Fruit fly (Drosophila melanogaster) whole organism, embryonic: ENCODE data around the gene CG11858.

Experiments
- B-H2 ChIP-seq: fragments of 200-800 bp; sonication (Bioruptor generic); optimal IDR thresholded peaks from 2 replicates; lab custom pipeline; 2018; ENCODE audit warnings: missing biosample characterization, mild to moderate bottlenecking, missing genetic modification characterization
- CG10147 ChIP-seq: fragments of 200-800 bp; sonication (Bioruptor generic); optimal IDR thresholded peaks from 2 replicates; lab custom pipeline; 2019; ENCODE audit warnings: missing biosample characterization, mild to moderate bottlenecking, missing genetic modification characterization, moderate library complexity
- CG10543 ChIP-seq: fragments of 200-800 bp; sonication (Bioruptor generic); optimal IDR thresholded peaks from 3 replicates; lab custom pipeline; 2017; ENCODE audit warnings: missing biosample characterization, mild to moderate bottlenecking, missing genetic modification characterization, moderate library complexity
- CG11695 ChIP-seq: fragments of 200-800 bp; sonication (Bioruptor generic); IDR thresholded peaks from 3 replicates; pipeline ENCODE4 v1.3.6; 2022; ENCODE audit warnings: missing biosample characterization, missing genetic modification characterization
- CG12071 ChIP-seq: fragments of 200-800 bp; sonication (Bioruptor generic); optimal IDR thresholded peaks from 3 replicates; lab custom pipeline; 2018; ENCODE audit warnings: missing biosample characterization, mild to moderate bottlenecking, missing genetic modification characterization
- CG1233 ChIP-seq: fragments of 200-800 bp; sonication (Bioruptor generic); optimal IDR thresholded peaks from 4 replicates; lab custom pipeline; 2018; ENCODE audit warnings: missing biosample characterization, mild to moderate bottlenecking, missing genetic modification characterization
- CG12659 ChIP-seq: fragments of 200-800 bp; sonication (Bioruptor generic); optimal IDR thresholded peaks from 3 replicates; lab custom pipeline; 2017; ENCODE audit warnings: mild to moderate bottlenecking, missing biosample characterization, missing genetic modification reagents, missing genetic modification characterization
- CG12769 ChIP-seq: fragments of 200-800 bp; sonication (Bioruptor generic); optimal IDR thresholded peaks from 2 replicates; lab custom pipeline; 2019; ENCODE audit warnings: missing biosample characterization, mild to moderate bottlenecking, missing genetic modification characterization, moderate library complexity
- CG13296 ChIP-seq: fragments of 200-800 bp; sonication (Bioruptor generic); optimal IDR thresholded peaks from 3 replicates; lab custom pipeline; 2018; ENCODE audit warnings: missing biosample characterization, mild to moderate bottlenecking, missing genetic modification characterization
- CG13424 ChIP-seq: fragments of 200-800 bp; sonication (Bioruptor generic); optimal IDR thresholded peaks from 2 replicates; lab custom pipeline; 2019; ENCODE audit warnings: missing biosample characterization, mild to moderate bottlenecking, missing genetic modification characterization, moderate library complexity
- CG15514 ChIP-seq: fragments of 200-800 bp; sonication (Bioruptor generic); optimal IDR thresholded peaks from 3 replicates; lab custom pipeline; 2017; ENCODE audit warnings: missing biosample characterization, missing genetic modification characterization, mild to moderate bottlenecking, moderate library complexity, missing genetic modification reagents
- CG2120 ChIP-seq: fragments of 200-800 bp; sonication (Bioruptor generic); optimal IDR thresholded peaks from 3 replicates; lab custom pipeline; 2016; ENCODE audit warnings: missing biosample characterization, missing genetic modification characterization
- CG2678 ChIP-seq: fragments of 200-800 bp; sonication (Bioruptor generic); optimal IDR thresholded peaks from 3 replicates; lab custom pipeline; 2019; ENCODE audit warnings: missing biosample characterization, mild to moderate bottlenecking, missing genetic modification characterization, moderate library complexity
- CG31365 ChIP-seq: fragments of 200-800 bp; sonication (Bioruptor generic); optimal IDR thresholded peaks from 2 replicates; lab custom pipeline; 2018; ENCODE audit warnings: missing biosample characterization, mild to moderate bottlenecking, missing genetic modification characterization
- CG33213 ChIP-seq: fragments of 200-800 bp; sonication (Bioruptor generic); optimal IDR thresholded peaks from 3 replicates; lab custom pipeline; 2016; ENCODE audit warnings: missing biosample characterization, missing genetic modification characterization
- CG34376 ChIP-seq: fragments of 200-800 bp; sonication (Bioruptor generic); optimal IDR thresholded peaks from 2 replicates; lab custom pipeline; 2018; ENCODE audit warnings: missing biosample characterization, mild to moderate bottlenecking, missing genetic modification characterization
- CG8924 ChIP-seq: fragments of 200-800 bp; optimal IDR thresholded peaks from 3 replicates; lab custom pipeline; 2019; ENCODE audit warnings: missing biosample characterization, mild to moderate bottlenecking, missing genetic modification characterization, moderate library complexity
- CG9727 ChIP-seq: fragments of 200-800 bp; sonication (Bioruptor generic); optimal IDR thresholded peaks from 3 replicates; lab custom pipeline; 2017; ENCODE audit warnings: missing biosample characterization, mild to moderate bottlenecking, missing genetic modification characterization
- CrebB ChIP-seq: fragments of 200-800 bp; sonication (Bioruptor generic); optimal IDR thresholded peaks from 3 replicates; lab custom pipeline; 2018; ENCODE audit warnings: missing biosample characterization, mild to moderate bottlenecking, missing genetic modification characterization
- Ets65A ChIP-seq: fragments of 200-800 bp; sonication (Bioruptor generic); peaks from one replicate; lab custom pipeline; 2016; ENCODE audit warnings: missing biosample characterization, missing genetic modification characterization
- Fer1 ChIP-seq: fragments of 200-800 bp; sonication (Bioruptor generic); optimal IDR thresholded peaks from 2 replicates; lab custom pipeline; 2017; ENCODE audit warnings: missing biosample characterization, mild to moderate bottlenecking, missing genetic modification characterization
- Fer2 ChIP-seq: fragments of 200-800 bp; sonication (Bioruptor generic); optimal IDR thresholded peaks from 2 replicates; lab custom pipeline; 2018; ENCODE audit warnings: missing biosample characterization, mild to moderate bottlenecking, missing genetic modification characterization, moderate library complexity
- Fer3 ChIP-seq: fragments of 200-800 bp; sonication (Bioruptor generic); optimal IDR thresholded peaks from 2 replicates; lab custom pipeline; 2018; ENCODE audit warnings: missing biosample characterization, mild to moderate bottlenecking, missing genetic modification characterization, moderate library complexity
- GATAe ChIP-seq: fragments of 200-800 bp; sonication (Bioruptor generic); conservative IDR thresholded peaks from 2 replicates; pipeline ENCODE4 v1.3.6; 2022; ENCODE audit warnings: missing biosample characterization, missing genetic modification characterization
- HHEX ChIP-seq: fragments of 200-800 bp; sonication (Bioruptor generic); optimal IDR thresholded peaks from 3 replicates; lab custom pipeline; 2017; ENCODE audit warnings: missing biosample characterization, mild to moderate bottlenecking, missing genetic modification characterization, missing genetic modification reagents
- Hmr ChIP-seq: fragments of 200-800 bp; sonication (Bioruptor generic); optimal IDR thresholded peaks from 3 replicates; lab custom pipeline; 2017; ENCODE audit warnings: mild to moderate bottlenecking, missing biosample characterization, missing genetic modification reagents, missing genetic modification characterization
- MTF-1 ChIP-seq: fragments of 200-800 bp; sonication (Bioruptor generic); optimal IDR thresholded peaks from 2 replicates; lab custom pipeline; 2018; ENCODE audit warnings: missing biosample characterization, mild to moderate bottlenecking, missing genetic modification characterization, borderline replicate concordance
- Meics ChIP-seq: fragments of 200-800 bp; sonication (Bioruptor generic); optimal IDR thresholded peaks from 2 replicates; lab custom pipeline; 2017; ENCODE audit warnings: missing biosample characterization, mild to moderate bottlenecking, missing genetic modification characterization
- PHDP ChIP-seq: fragments of 200-800 bp; sonication (Bioruptor generic); optimal IDR thresholded peaks from 3 replicates; lab custom pipeline; 2018; ENCODE audit warnings: missing biosample characterization, mild to moderate bottlenecking, missing genetic modification characterization, moderate library complexity
- Usf ChIP-seq: fragments of 200-800 bp; sonication (Bioruptor generic); optimal IDR thresholded peaks from 2 replicates; lab custom pipeline; 2017; ENCODE audit warnings: missing genotype, missing biosample characterization, missing genetic modification characterization
- caup ChIP-seq: fragments of 200-800 bp; sonication (Bioruptor generic); optimal IDR thresholded peaks from 3 replicates; lab custom pipeline; 2017; ENCODE audit warnings: missing biosample characterization, mild to moderate bottlenecking, missing genetic modification characterization, moderate library complexity; ENCODE audit not compliant: severe bottlenecking
- chm ChIP-seq: fragments of 200-800 bp; sonication (Bioruptor generic); IDR thresholded peaks from 2 replicates; pipeline ENCODE4 v1.3.6; 2022; ENCODE audit warnings: missing biosample characterization, missing genetic modification characterization
- emc ChIP-seq: fragments of 200-800 bp; sonication (Bioruptor generic); optimal IDR thresholded peaks from 2 replicates; lab custom pipeline; 2016; ENCODE audit warnings: missing biosample characterization, missing genetic modification characterization
- exex ChIP-seq: fragments of 200-800 bp; sonication (Bioruptor generic); optimal IDR thresholded peaks from 4 replicates; lab custom pipeline; 2018; ENCODE audit warnings: missing biosample characterization, mild to moderate bottlenecking, missing genetic modification characterization, moderate library complexity
- grau ChIP-seq: fragments of 200-800 bp; optimal IDR thresholded peaks from 3 replicates; lab custom pipeline; 2019; ENCODE audit warnings: missing biosample characterization, mild to moderate bottlenecking, missing genetic modification characterization, moderate library complexity
- hkb ChIP-seq, 2 experiments: fragments of 200-800 bp in 1 of 2; fragments of >200 bp in 1 of 2; sonication (Bioruptor generic) in 1 of 2; IDR thresholded peaks in 1 of 2; optimal IDR thresholded peaks in 1 of 2; 2 replicates each; pipeline versions ENCODE4 v1.3.6 to Lab custom; 2017 to 2022; ENCODE audit warnings: missing biosample characterization in 1 of 2, missing genetic modification characterization in 1 of 2
- knrl ChIP-seq: fragments of 200-800 bp; sonication (Bioruptor generic); IDR thresholded peaks from 3 replicates; pipeline ENCODE4 v1.3.6; 2022; ENCODE audit warnings: missing biosample characterization, missing genetic modification characterization; ENCODE audit not compliant: partially characterized antibody
- lab ChIP-seq: fragments of 200-800 bp; sonication (Bioruptor generic); optimal IDR thresholded peaks from 3 replicates; lab custom pipeline; 2017; ENCODE audit warnings: missing biosample characterization, missing genetic modification characterization, mild to moderate bottlenecking, moderate library complexity, missing genetic modification reagents
- lmd ChIP-seq: fragments of 200-800 bp; sonication (Bioruptor generic); IDR thresholded peaks from 2 replicates; pipeline ENCODE4 v1.3.6; 2022; ENCODE audit warnings: missing biosample characterization, missing genetic modification characterization
- mirr ChIP-seq: fragments of 200-800 bp; sonication (Bioruptor generic); optimal IDR thresholded peaks from 3 replicates; lab custom pipeline; 2018; ENCODE audit warnings: missing biosample characterization, mild to moderate bottlenecking, missing genetic modification characterization
- nmo ChIP-seq: fragments of 200-800 bp; sonication (Bioruptor generic); optimal IDR thresholded peaks from 2 replicates; lab custom pipeline; 2018; ENCODE audit warnings: missing biosample characterization, mild to moderate bottlenecking, missing genetic modification characterization, moderate library complexity
- onecut ChIP-seq: fragments of 200-800 bp; sonication (Bioruptor generic); IDR thresholded peaks from 2 replicates; pipeline ENCODE4 v1.3.6; 2022; ENCODE audit warnings: missing biosample characterization, missing genetic modification characterization
- salm ChIP-seq: fragments of 200-800 bp; sonication (Bioruptor generic); optimal IDR thresholded peaks from 2 replicates; lab custom pipeline; 2018; ENCODE audit warnings: missing biosample characterization, mild to moderate bottlenecking, missing genetic modification characterization
- schlank ChIP-seq: fragments of 200-800 bp; sonication (Bioruptor generic); optimal IDR thresholded peaks from 2 replicates; lab custom pipeline; 2018; ENCODE audit warnings: missing biosample characterization, mild to moderate bottlenecking, missing genetic modification characterization
- scrt ChIP-seq: fragments of 200-800 bp; sonication (Bioruptor generic); optimal IDR thresholded peaks from 2 replicates; lab custom pipeline; 2018; ENCODE audit warnings: missing biosample characterization, mild to moderate bottlenecking, missing genetic modification characterization, moderate library complexity
- sd ChIP-seq: fragments of 200-800 bp; sonication (Bioruptor generic); optimal IDR thresholded peaks from 3 replicates; lab custom pipeline; 2018; ENCODE audit warnings: missing biosample characterization, mild to moderate bottlenecking, missing genetic modification characterization, moderate library complexity
- sens ChIP-seq: fragments of 200-800 bp; sonication (Bioruptor generic); peaks from one replicate; lab custom pipeline; 2016; ENCODE audit warnings: missing biosample characterization, missing genetic modification characterization
- sug ChIP-seq: fragments of 200-800 bp; optimal IDR thresholded peaks from 2 replicates; lab custom pipeline; 2019; ENCODE audit warnings: missing biosample characterization, mild to moderate bottlenecking, missing genetic modification characterization, moderate library complexity
- unpg ChIP-seq: fragments of 200-800 bp; sonication (Bioruptor generic); optimal IDR thresholded peaks from 3 replicates; lab custom pipeline; 2018; ENCODE audit warnings: missing biosample characterization, mild to moderate bottlenecking, missing genetic modification characterization, moderate library complexity

The CG11858 gene

dm6 chr3R:25275276-25275675 is 12.7 kb downstream of the CG11858 start (continued):
- TF ChIP-seq MTF-1 (GFP tag; lab: Kevin White, UChicago) (peak; percentile 6), salm (tag; lab: Kevin White, UChicago) (peak; percentile 10), CG12659 (GFP tag; lab: Kevin White, UChicago) (peak; percentile 23), CG11695 (GFP tag; lab: Robert Waterston, UW) (0 out of 3 replicates have a peak, but pooled peaks have one; percentile 17), GATAe (GFP tag; lab: Robert Waterston, UW) (0 out of 2 replicates have a peak, but pooled peaks have one; percentile 9), CG12071 (peak; percentile 44), Usf (GFP tag; lab: Kevin White, UChicago) (no peak), Ets65A (GFP tag; lab: Kevin White, UChicago) (peak; percentile 29), chm (no peak), caup (GFP tag; lab: Kevin White, UChicago) (peak; percentile 65), B-H2 (GFP tag; lab: Kevin White, UChicago) (peak; percentile 36), nmo (GFP tag; lab: Kevin White, UChicago) (no peak), sd (tag; lab: Kevin White, UChicago) (no peak), HHEX (GFP tag; lab: Kevin White, UChicago) (peak; percentile 8), CG1233 (GFP tag; lab: Kevin White, UChicago) (peak; percentile 1), Hmr (GFP tag; lab: Kevin White, UChicago) (peak; percentile 75), CG8924 (peak; percentile 27), scrt (GFP tag; lab: Kevin White, UChicago) (peak; percentile 55), lmd (GFP tag; lab: Robert Waterston, UW) (no peak), CG2120 (GFP tag; lab: Kevin White, UChicago) (peak; percentile 29), hkb (optimal IDR thresholded peaks at IDR 0.05; lab: Kevin White, UChicago) (no peak), hkb (GFP tag; IDR thresholded peaks at IDR 0.05; lab: Robert Waterston, UW) (peak; percentile 22; the same call in 1 of the 2 replicates), CG2678 (peak; percentile 65), mirr (peak; percentile 69), CG10147 (peak; percentile 59), Fer1 (GFP tag; lab: Kevin White, UChicago) (peak; percentile 81), CG34376 (GFP tag; lab: Kevin White, UChicago) (peak; percentile 47), sens (GFP tag; lab: Kevin White, UChicago) (peak; percentile 61), CG13424 (tag; lab: Kevin White, UChicago) (peak; percentile 36), PHDP (tag; lab: Kevin White, UChicago) (peak; percentile 71), emc (GFP tag; lab: Kevin White, UChicago) (no peak), knrl (GFP tag; lab: Robert Waterston, UW) (no peak), unpg (peak; percentile 1), Meics (GFP tag; lab: Kevin White, UChicago) (peak; percentile 60), CG9727 (GFP tag; lab: Kevin White, UChicago) (no peak), CG31365 (tag; lab: Kevin White, UChicago) (peak; percentile 10), Fer2 (no peak), onecut (GFP tag; lab: Robert Waterston, UW) (no peak), grau (tag; lab: Kevin White, UChicago) (peak; percentile 15), CG13296 (GFP tag; lab: Kevin White, UChicago) (peak; percentile 81), CG10543 (GFP tag; lab: Kevin White, UChicago) (peak; percentile 48), sug (peak; percentile 77), exex (tag; lab: Kevin White, UChicago) (peak; percentile 78), CG33213 (GFP tag; lab: Kevin White, UChicago) (no peak), CrebB (tag; lab: Kevin White, UChicago) (peak; percentile 60), CG15514 (GFP tag; lab: Kevin White, UChicago) (peak; percentile 48), schlank (tag; lab: Kevin White, UChicago) (peak; percentile 34), lab (GFP tag; lab: Kevin White, UChicago) (peak; percentile 81), CG12769 (peak; percentile 42), Fer3 (tag; lab: Kevin White, UChicago) (peak; percentile 54)
